Worm (Caenorhabditis elegans) whole organism, L4 larva: ENCODE measurements around the gene C52E2.2.

Experiments used
- R02D3.7 ChIP-seq: fragments of 150-350 bp; sonication (generic microtip); optimal IDR thresholded peaks from 3 replicates; lab custom pipeline; 2014; ENCODE audit warnings: missing biosample characterization, missing genetic modification characterization
- ceh-44 ChIP-seq: fragments of 200-800 bp; sonication (Bioruptor generic); IDR thresholded peaks from 2 replicates; pipeline ENCODE4 v1.3.6; 2022; ENCODE audit warnings: missing genetic modification reagents, missing genetic modification characterization, missing compliant biosample characterization
- fkh-10 ChIP-seq: fragments of 150-350 bp; optimal IDR thresholded peaks from 2 replicates; lab custom pipeline; 2014; ENCODE audit warnings: missing biosample characterization, missing genetic modification reagents, missing genetic modification characterization
- hmg-1.1 ChIP-seq: fragments of 200-800 bp; sonication (Bioruptor generic); IDR thresholded peaks from 2 replicates; pipeline ENCODE4 v1.3.6; 2022; ENCODE audit warnings: missing genetic modification reagents, missing genetic modification characterization, missing compliant biosample characterization
- lim-7 ChIP-seq: fragments of 200-800 bp; sonication (Bioruptor generic); IDR thresholded peaks from 2 replicates; pipeline ENCODE4 v1.3.6; 2022; ENCODE audit warnings: missing genetic modification characterization, missing compliant biosample characterization
- lin-15B ChIP-seq: fragments of 150-350 bp; sonication (generic microtip); optimal IDR thresholded peaks from 3 replicates; lab custom pipeline; 2014; ENCODE audit warnings: missing biosample characterization, missing genetic modification characterization
- lin-38 ChIP-seq: fragments of 200-800 bp; sonication (Bioruptor generic); IDR thresholded peaks from 2 replicates; pipeline ENCODE4 v1.3.6; 2022; ENCODE audit warnings: missing genetic modification reagents, missing genetic modification characterization, missing compliant biosample characterization
- nhr-41 ChIP-seq: fragments of 200-800 bp; sonication (Bioruptor generic); IDR thresholded peaks from 2 replicates; pipeline ENCODE4 v1.3.6; 2022; ENCODE audit warnings: missing genetic modification reagents, missing genetic modification characterization, missing compliant biosample characterization
- nhr-48 ChIP-seq: sonication (generic microtip); optimal IDR thresholded peaks from 2 replicates; lab custom pipeline; 2016; ENCODE audit warnings: mild to moderate bottlenecking, missing genetic modification characterization, missing compliant biosample characterization
- nhr-76 ChIP-seq: fragments of 150-350 bp; optimal IDR thresholded peaks from 2 replicates; lab custom pipeline; 2014; ENCODE audit warnings: missing biosample characterization, missing genetic modification characterization
- saeg-2 ChIP-seq: fragments of 200-800 bp; sonication (Bioruptor generic); IDR thresholded peaks from 2 replicates; pipeline ENCODE4 v1.3.6; 2022; ENCODE audit warnings: missing genetic modification reagents, missing genetic modification characterization, missing compliant biosample characterization
- unc-62 ChIP-seq, 3 experiments: fragments of 150-350 bp in 1 of 3; sonication (generic microtip); optimal IDR thresholded peaks in 2 of 3; peaks in 1 of 3; 1 replicate in 1 of 3; 2 replicates in 2 of 3; lab custom pipeline; 2014 to 2017; ENCODE audit warnings: missing biosample characterization in 3 of 3, missing genetic modification characterization in 3 of 3, missing genetic modification reagents in 3 of 3, missing genotype in 1 of 3
- ztf-11 ChIP-seq: fragments of 150-350 bp; optimal IDR thresholded peaks from 2 replicates; lab custom pipeline; 2014; ENCODE audit warnings: missing biosample characterization, missing genetic modification characterization
- ztf-7 ChIP-seq: fragments of 150-350 bp; optimal IDR thresholded peaks from 2 replicates; lab custom pipeline; 2014; ENCODE audit warnings: missing biosample characterization, missing genetic modification characterization

- TF ChIP-seq ztf-11 (tag; lab: Kevin White, UChicago) (no peak), R02D3.7 (no peak), saeg-2 (GFP tag; lab: Robert Waterston, UW) (no peak), ztf-7 (tag; lab: Kevin White, UChicago) (no peak), unc-62 (GFP tag; optimal IDR thresholded peaks at IDR 0.05 in 1 of 2; lab: Kevin White, UChicago) (peak in 1 of 2 experiments; percentile 30), unc-62 (tag; optimal IDR thresholded peaks at IDR 0.05; lab: Kevin White, UChicago) (no peak), hmg-1.1 (GFP tag; lab: Robert Waterston, UW) (no peak), nhr-48 (tag; lab: Kevin White, UChicago) (no peak), lin-15B (tag; lab: Kevin White, UChicago) (no peak), nhr-41 (GFP tag; lab: Robert Waterston, UW) (no peak), fkh-10 (GFP tag; lab: Kevin White, UChicago) (no peak), lin-38 (no peak), lim-7 (GFP tag; lab: Robert Waterston, UW) (no peak), nhr-76 (tag; lab: Kevin White, UChicago) (no peak), ceh-44 (GFP tag; lab: Robert Waterston, UW) (no peak)
Measured at ce11 chrII:1897936-1898335, 45.3 kb downstream of the C52E2.2 start, which contains the start of gene C46F9.6.
